Worm (Caenorhabditis elegans) whole organism, late embryonic: ENCODE data around the gene C35D6.3.

Experiments used
- C08G9.2 ChIP-seq: sonication (generic microtip); optimal IDR thresholded peaks from 2 replicates; lab custom pipeline; 2016; ENCODE audit warnings: mild to moderate bottlenecking, missing genetic modification characterization, moderate library complexity, missing compliant biosample characterization
- C38D4.7 ChIP-seq: fragments of 200-800 bp; sonication (Bioruptor generic); optimal IDR thresholded peaks from 2 replicates; lab custom pipeline; 2018; ENCODE audit warnings: mild to moderate bottlenecking, missing genetic modification characterization, moderate library complexity, missing compliant biosample characterization
- F13H6.1 ChIP-seq: sonication (generic microtip); optimal IDR thresholded peaks from 2 replicates; lab custom pipeline; 2016; ENCODE audit warnings: missing genetic modification characterization, missing compliant biosample characterization
- K02D7.2 ChIP-seq: sonication (generic microtip); optimal IDR thresholded peaks from 2 replicates; lab custom pipeline; 2017; ENCODE audit warnings: mild to moderate bottlenecking, missing genetic modification characterization, missing compliant biosample characterization
- T23F11.4 ChIP-seq: fragments of 200-800 bp; sonication (Bioruptor generic); optimal IDR thresholded peaks from 2 replicates; lab custom pipeline; 2018; ENCODE audit warnings: mild to moderate bottlenecking, missing genetic modification characterization, missing compliant biosample characterization
- ahr-1 ChIP-seq: sonication (generic microtip); optimal IDR thresholded peaks from 2 replicates; lab custom pipeline; 2016; ENCODE audit warnings: missing genetic modification characterization, missing compliant biosample characterization
- ama-1 ChIP-seq: fragments of 150-350 bp; optimal IDR thresholded peaks from 2 replicates; lab custom pipeline; 2014
- ceh-14 ChIP-seq: sonication (generic microtip); optimal IDR thresholded peaks from 2 replicates; lab custom pipeline; 2016; ENCODE audit warnings: missing genotype, missing genetic modification characterization, missing compliant biosample characterization
- ceh-19 ChIP-seq: fragments of 200-800 bp; sonication (Bioruptor generic); optimal IDR thresholded peaks from 2 replicates; lab custom pipeline; 2018; ENCODE audit warnings: mild to moderate bottlenecking, missing genetic modification characterization, missing compliant biosample characterization
- ceh-2 ChIP-seq: sonication (generic microtip); optimal IDR thresholded peaks from 2 replicates; lab custom pipeline; 2016; ENCODE audit warnings: missing genotype, missing genetic modification characterization, missing compliant biosample characterization
- ceh-22 ChIP-seq: sonication (generic microtip); optimal IDR thresholded peaks from 2 replicates; lab custom pipeline; 2017; ENCODE audit warnings: missing biosample characterization, missing genetic modification characterization
- ceh-31 ChIP-seq: sonication (generic microtip); optimal IDR thresholded peaks from 2 replicates; lab custom pipeline; 2016; ENCODE audit warnings: missing genetic modification characterization, missing compliant biosample characterization
- ceh-34 ChIP-seq: sonication (generic microtip); optimal IDR thresholded peaks from 2 replicates; lab custom pipeline; 2016; ENCODE audit warnings: mild to moderate bottlenecking, missing genetic modification characterization, missing compliant biosample characterization
- ceh-45 ChIP-seq: fragments of 200-800 bp; sonication (Bioruptor generic); IDR thresholded peaks from 2 replicates; pipeline ENCODE4 v1.3.6; 2022; ENCODE audit warnings: missing genetic modification reagents, missing genetic modification characterization, missing compliant biosample characterization
- ceh-48 ChIP-seq: sonication (generic microtip); optimal IDR thresholded peaks from 2 replicates; lab custom pipeline; 2016; ENCODE audit warnings: missing genetic modification characterization, inconsistent platforms, missing compliant biosample characterization
- ceh-6 ChIP-seq: fragments of 200-800 bp; sonication (Bioruptor generic); optimal IDR thresholded peaks from 2 replicates; lab custom pipeline; 2018; ENCODE audit warnings: mild to moderate bottlenecking, missing genetic modification characterization, missing compliant biosample characterization
- elt-4 ChIP-seq: sonication (generic microtip); optimal IDR thresholded peaks from 2 replicates; lab custom pipeline; 2016; ENCODE audit warnings: missing genetic modification characterization, missing compliant biosample characterization
- eyg-1 ChIP-seq: sonication (generic microtip); optimal IDR thresholded peaks from 2 replicates; lab custom pipeline; 2016; ENCODE audit warnings: missing genotype, missing genetic modification characterization, missing compliant biosample characterization
- fax-1 ChIP-seq: sonication (generic microtip); optimal IDR thresholded peaks from 2 replicates; lab custom pipeline; 2016; ENCODE audit warnings: missing genotype, missing genetic modification characterization, missing compliant biosample characterization
- fkh-6 ChIP-seq: sonication (generic microtip); optimal IDR thresholded peaks from 2 replicates; lab custom pipeline; 2016; ENCODE audit warnings: missing genetic modification characterization, missing compliant biosample characterization
- hlh-13 ChIP-seq: fragments of 200-800 bp; sonication (Bioruptor generic); optimal IDR thresholded peaks from 2 replicates; lab custom pipeline; 2018; ENCODE audit warnings: mild to moderate bottlenecking, missing genetic modification characterization, missing compliant biosample characterization
- hlh-8 ChIP-seq: sonication (generic microtip); optimal IDR thresholded peaks from 2 replicates; lab custom pipeline; 2016; ENCODE audit warnings: missing genotype, missing genetic modification characterization, missing compliant biosample characterization
- lim-6 ChIP-seq: sonication (generic microtip); optimal IDR thresholded peaks from 2 replicates; lab custom pipeline; 2016; ENCODE audit warnings: missing genetic modification characterization, missing compliant biosample characterization
- mec-3 ChIP-seq: sonication (generic microtip); optimal IDR thresholded peaks from 2 replicates; lab custom pipeline; 2016; ENCODE audit warnings: borderline replicate concordance, missing genetic modification characterization, missing compliant biosample characterization
- nfya-1 ChIP-seq: sonication (generic microtip); optimal IDR thresholded peaks from 2 replicates; lab custom pipeline; 2017; ENCODE audit warnings: missing genetic modification characterization, mild to moderate bottlenecking, missing compliant biosample characterization, antibody characterized with exemption, moderate library complexity
- nhr-232 ChIP-seq: sonication (generic microtip); optimal IDR thresholded peaks from 2 replicates; lab custom pipeline; 2016; ENCODE audit warnings: missing genetic modification characterization, missing compliant biosample characterization
- pat-9 ChIP-seq: fragments of 200-800 bp; sonication (Bioruptor generic); optimal IDR thresholded peaks from 2 replicates; lab custom pipeline; 2018; ENCODE audit warnings: mild to moderate bottlenecking, missing genetic modification characterization, moderate library complexity, missing compliant biosample characterization
- pax-1 ChIP-seq: fragments of 150-350 bp; optimal IDR thresholded peaks from 2 replicates; lab custom pipeline; 2014; ENCODE audit warnings: missing biosample characterization, missing genetic modification characterization
- pha-2 ChIP-seq: sonication (generic microtip); optimal IDR thresholded peaks from 2 replicates; lab custom pipeline; 2017; ENCODE audit warnings: mild to moderate bottlenecking, missing genetic modification characterization, missing compliant biosample characterization
- pqm-1 ChIP-seq: sonication (generic microtip); optimal IDR thresholded peaks from 2 replicates; lab custom pipeline; 2016; ENCODE audit warnings: missing genetic modification characterization, missing compliant biosample characterization
- pros-1 ChIP-seq: fragments of 150-350 bp; optimal IDR thresholded peaks from 2 replicates; lab custom pipeline; 2014; ENCODE audit warnings: missing biosample characterization, missing genetic modification reagents, missing genetic modification characterization
- ref-2 ChIP-seq: sonication (generic microtip); optimal IDR thresholded peaks from 2 replicates; lab custom pipeline; 2016; ENCODE audit warnings: missing genetic modification characterization, missing compliant biosample characterization
- rnt-1 ChIP-seq: sonication (generic microtip); optimal IDR thresholded peaks from 2 replicates; lab custom pipeline; 2016; ENCODE audit warnings: missing genetic modification characterization, missing compliant biosample characterization
- sdc-2 ChIP-seq: sonication (generic microtip); optimal IDR thresholded peaks from 2 replicates; lab custom pipeline; 2016; ENCODE audit warnings: missing genotype, missing genetic modification characterization, missing compliant biosample characterization
- sox-4 ChIP-seq: sonication (generic microtip); optimal IDR thresholded peaks from 2 replicates; lab custom pipeline; 2017; ENCODE audit warnings: mild to moderate bottlenecking, missing genetic modification characterization, inconsistent platforms, missing compliant biosample characterization
- syd-9 ChIP-seq: sonication (generic microtip); optimal IDR thresholded peaks from 2 replicates; lab custom pipeline; 2016; ENCODE audit warnings: mild to moderate bottlenecking, missing genetic modification characterization, moderate library complexity, missing compliant biosample characterization
- tbx-2 ChIP-seq: sonication (generic microtip); optimal IDR thresholded peaks from 2 replicates; lab custom pipeline; 2016; ENCODE audit warnings: missing genetic modification characterization, missing compliant biosample characterization
- unc-3 ChIP-seq, 2 experiments: fragments of 200-800 bp in 1 of 2; sonication (Bioruptor generic) in 1 of 2; sonication (generic microtip) in 1 of 2; conservative IDR thresholded peaks in 1 of 2; optimal IDR thresholded peaks in 1 of 2; 2 replicates each; pipeline versions ENCODE4 v1.3.6 to Lab custom; 2016 to 2022; ENCODE audit warnings: missing compliant biosample characterization in 2 of 2, missing genetic modification characterization in 2 of 2, missing genetic modification reagents in 1 of 2
- ztf-16 ChIP-seq: sonication (generic microtip); optimal IDR thresholded peaks from 2 replicates; lab custom pipeline; 2017; ENCODE audit warnings: missing genetic modification characterization, missing compliant biosample characterization

The C35D6.3 gene

DNA sequence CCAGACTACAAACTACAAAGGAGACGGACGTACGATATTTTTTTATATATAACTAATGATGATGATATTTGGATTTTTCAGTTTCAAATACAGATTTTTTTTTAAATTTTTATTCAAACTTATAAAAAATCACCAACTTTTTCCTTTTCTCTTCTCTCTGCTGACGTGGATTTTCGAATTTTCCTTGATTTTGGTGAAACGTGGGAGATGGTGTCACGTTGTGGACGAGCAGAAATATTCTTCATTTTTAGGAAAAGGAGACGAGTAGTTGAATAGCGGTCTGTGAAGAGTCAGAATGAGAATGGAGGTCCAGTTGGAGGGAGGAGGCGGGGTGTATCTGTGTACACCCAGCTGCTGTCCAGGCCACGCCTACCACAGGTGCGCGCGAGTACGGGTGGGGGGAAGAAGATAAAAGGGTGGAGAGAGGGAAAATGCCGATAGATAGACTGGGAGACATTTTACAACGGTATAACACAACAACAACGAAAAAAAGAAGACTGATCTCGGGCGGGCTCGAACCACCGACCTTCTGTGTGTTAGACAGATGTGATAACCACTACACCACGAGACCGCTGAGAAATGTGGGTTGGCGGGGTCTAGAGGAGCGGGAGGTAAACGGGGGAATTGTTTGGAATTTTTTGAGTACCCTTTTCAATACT lies 35.4 kb downstream of the C35D6.3 start, which contains the start of gene Y7A9D.1 (continued):
- TF ChIP-seq mec-3 (tag; lab: Kevin White, UChicago) (no peak), F13H6.1 (tag; lab: Kevin White, UChicago) (no peak), sox-4 (tag; lab: Kevin White, UChicago) (peak; percentile 52), T23F11.4 (peak; percentile 53), fkh-6 (tag; lab: Kevin White, UChicago) (peak; percentile 11), hlh-13 (GFP tag; lab: Kevin White, UChicago) (peak; percentile 9), ztf-16 (tag; lab: Kevin White, UChicago) (peak; percentile 49), K02D7.2 (tag; lab: Kevin White, UChicago) (no peak), unc-3 (GFP tag; conservative IDR thresholded peaks at IDR 0.05; lab: Robert Waterston, UW) (0 out of 2 replicates have a peak, but pooled peaks have one; percentile 6), unc-3 (tag; optimal IDR thresholded peaks at IDR 0.05; lab: Kevin White, UChicago) (peak; percentile 10), nhr-232 (tag; lab: Kevin White, UChicago) (peak; percentile 46), pat-9 (tag; lab: Kevin White, UChicago) (peak; percentile 78), ceh-6 (GFP tag; lab: Kevin White, UChicago) (peak; percentile 77), ref-2 (peak; percentile 83), ceh-14 (tag; lab: Kevin White, UChicago) (peak; percentile 20), pax-1 (no peak), C08G9.2 (tag; lab: Kevin White, UChicago) (peak; percentile 59), nfya-1 (peak; percentile 49), ceh-2 (tag; lab: Kevin White, UChicago) (peak; percentile 46), sdc-2 (tag; lab: Kevin White, UChicago) (peak; percentile 43), ceh-22 (tag; lab: Kevin White, UChicago) (peak; percentile 15), ceh-31 (tag; lab: Kevin White, UChicago) (peak; percentile 61), pqm-1 (tag; lab: Kevin White, UChicago) (no peak), lim-6 (tag; lab: Kevin White, UChicago) (no peak), rnt-1 (tag; lab: Kevin White, UChicago) (peak; percentile 42), ama-1 (lab: Kevin White, UChicago) (peak; percentile 92), hlh-8 (peak; percentile 46), eyg-1 (no peak), ahr-1 (tag; lab: Kevin White, UChicago) (no peak), ceh-19 (GFP tag; lab: Kevin White, UChicago) (peak; percentile 56), syd-9 (peak; percentile 47), ceh-48 (peak; percentile 23), ceh-34 (peak; percentile 70), tbx-2 (tag; lab: Kevin White, UChicago) (peak; percentile 57), C38D4.7 (GFP tag; lab: Kevin White, UChicago) (peak; percentile 41), pha-2 (tag; lab: Kevin White, UChicago) (peak; percentile 72), ceh-45 (no peak), elt-4 (peak; percentile 45)
- TF ChIP-seq, all 69 proteins: peak for 42

DNA sequence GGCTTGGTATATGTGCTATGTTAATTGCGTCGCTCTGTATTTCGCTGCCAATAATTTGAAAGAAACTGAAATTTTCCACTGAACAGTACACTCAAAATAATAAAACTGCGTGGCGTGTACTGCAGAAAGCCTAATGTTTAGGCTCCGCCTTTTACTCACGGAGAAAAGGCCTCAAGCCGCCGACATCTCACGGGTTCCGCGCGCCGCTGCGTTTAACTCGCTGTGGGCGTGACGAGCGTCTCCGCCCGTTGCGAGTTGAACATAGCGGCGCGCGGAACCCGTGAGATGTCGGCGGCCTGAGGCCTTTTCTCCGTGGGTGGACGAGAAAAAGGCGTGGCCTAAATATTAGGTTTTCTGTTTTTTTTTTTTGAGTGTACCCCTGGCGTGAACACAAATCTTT lies 38.1 kb downstream of the C35D6.3 start:
- TF ChIP-seq pat-9 (tag; lab: Kevin White, UChicago) (no peak), tbx-2 (tag; lab: Kevin White, UChicago) (no peak), ahr-1 (tag; lab: Kevin White, UChicago) (no peak), rnt-1 (tag; lab: Kevin White, UChicago) (no peak), pros-1 (tag; lab: Kevin White, UChicago) (no peak), K02D7.2 (tag; lab: Kevin White, UChicago) (no peak), fax-1 (no peak), C08G9.2 (tag; lab: Kevin White, UChicago) (no peak), elt-4 (no peak)
- TF ChIP-seq, all 69 proteins: peak for 0
